Fruit fly (Drosophila melanogaster): ENCODE results near the gene RhoGAP71E.

- TF ChIP-seq psq (optimal IDR thresholded peaks at IDR 0.05) (no peak), ttk (optimal IDR thresholded peaks at IDR 0.05) (no peak), Myc (optimal IDR thresholded peaks at IDR 0.05) (no peak), h (optimal IDR thresholded peaks at IDR 0.05) (no peak), insv (optimal IDR thresholded peaks at IDR 0.05) (no peak)
Measured at dm6 chr3L:15543467-15543866, 45.2 kb upstream of the RhoGAP71E start.
